Worm (Caenorhabditis elegans): ENCODE measurements around the gene arp-6.

DNA sequence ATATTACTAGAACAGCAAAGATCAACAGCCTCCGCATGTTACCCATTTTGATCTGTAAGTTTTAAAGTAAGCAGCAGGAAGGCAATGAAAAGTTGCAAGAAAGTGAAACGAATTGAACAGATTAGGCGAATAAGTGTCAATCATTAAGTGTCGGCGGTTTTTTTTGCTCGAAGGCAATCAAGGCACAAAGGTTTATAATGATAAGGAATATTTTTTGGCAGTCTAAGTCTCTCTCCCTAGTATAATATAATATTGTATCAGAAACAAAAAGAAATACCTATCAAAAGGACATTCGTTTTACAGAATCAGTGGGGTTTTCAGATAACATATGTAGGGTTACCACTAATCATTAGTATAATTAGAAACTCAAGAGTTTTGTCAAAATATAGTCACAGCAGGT is 4.5 kb downstream of the arp-6 start, which contains the start of gene nrf-6:
- TF ChIP-seq ceh-13 (GFP tag; optimal IDR thresholded peaks at IDR 0.05) (no peak), flt-1 (GFP tag; IDR thresholded peaks at IDR 0.05) (no peak), ama-1 (optimal IDR thresholded peaks at IDR 0.05) (no peak), hnd-1 (tag; optimal IDR thresholded peaks at IDR 0.05) (no peak), sea-1 (GFP tag; conservative IDR thresholded peaks at IDR 0.05) (no peak), tbx-37 (GFP tag; conservative IDR thresholded peaks at IDR 0.05) (no peak), hmg-4 (GFP tag; optimal IDR thresholded peaks at IDR 0.05) (no peak)
